Fruit fly (Drosophila melanogaster): ENCODE results near the gene CG34248.
A peak's percentile ranks its signal among the peaks of the same experiment; 100 is the strongest.

dm6 chr3L:16285346-16285911, 14.7 kb upstream of the CG34248 start, which contains the start of gene CG13047:
- TF ChIP-seq CG17806 (tag; optimal IDR thresholded peaks at IDR 0.05) (peak; percentile 33), Ets98B (GFP tag; IDR thresholded peaks at IDR 0.05) (no peak), CG9948 (tag; optimal IDR thresholded peaks at IDR 0.05) (peak; percentile 52), EcR (GFP tag; optimal IDR thresholded peaks at IDR 0.05) (no peak), CG8159 (tag; optimal IDR thresholded peaks at IDR 0.05) (peak; percentile 55), Snoo (tag; optimal IDR thresholded peaks at IDR 0.05) (no peak), gl (tag; optimal IDR thresholded peaks at IDR 0.05) (no peak), D1 (tag; optimal IDR thresholded peaks at IDR 0.05) (no peak)

Measured in whole organism, pupa.